Fruit fly (Drosophila melanogaster): ENCODE measurements around the gene CG5618.

Gene CG5618

DNA sequence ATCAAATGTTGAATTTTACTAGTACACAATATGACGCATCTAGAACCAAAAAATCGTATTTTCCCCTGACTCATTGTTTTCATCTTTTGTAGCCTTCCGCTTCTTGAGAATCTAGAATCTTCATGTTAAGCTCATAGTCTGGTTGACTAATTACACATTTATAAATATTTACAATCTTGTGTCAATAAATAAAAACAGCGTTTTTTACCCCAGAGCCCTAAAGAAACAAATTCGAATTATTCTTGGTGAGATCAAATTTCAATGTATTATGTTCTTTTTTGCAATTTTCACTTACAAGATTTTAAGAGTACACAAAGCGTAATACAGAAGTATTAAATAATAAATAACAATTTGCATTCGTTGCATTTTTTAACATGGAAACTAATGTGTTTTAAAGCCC is 42.8 kb downstream of the CG5618 start:
- TF ChIP-seq Sin3A (optimal IDR thresholded peaks at IDR 0.05), result no peak
- no peak for TF ChIP-seq ttk (optimal IDR thresholded peaks at IDR 0.05)
- TF ChIP-seq h (optimal IDR thresholded peaks at IDR 0.05), result no peak
- no peak for TF ChIP-seq Myc (optimal IDR thresholded peaks at IDR 0.05)
- no peak for TF ChIP-seq insv (optimal IDR thresholded peaks at IDR 0.05)
- no peak for TF ChIP-seq psq (optimal IDR thresholded peaks at IDR 0.05)

DNA sequence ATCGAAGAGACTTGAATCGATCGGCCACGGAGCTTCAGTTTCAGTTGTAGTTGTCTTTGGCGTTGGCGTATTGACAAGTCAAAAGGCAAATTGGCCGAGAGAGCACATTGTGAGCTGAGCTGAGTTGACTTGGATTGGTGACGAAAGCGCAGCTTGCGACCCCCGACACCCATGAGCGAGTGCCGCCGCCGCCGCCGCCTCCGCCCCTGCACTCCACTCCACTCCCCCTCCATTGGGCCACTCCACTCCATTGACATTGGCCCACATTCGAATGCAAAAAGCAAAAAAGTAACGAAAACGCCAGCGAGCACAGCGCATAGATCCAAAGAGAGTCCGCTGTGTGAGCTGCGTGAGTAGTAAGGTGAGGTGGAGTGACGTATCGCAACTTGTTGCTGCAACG is 44.5 kb downstream of the CG5618 start:
- no peak for TF ChIP-seq insv (optimal IDR thresholded peaks at IDR 0.05)

DNA sequence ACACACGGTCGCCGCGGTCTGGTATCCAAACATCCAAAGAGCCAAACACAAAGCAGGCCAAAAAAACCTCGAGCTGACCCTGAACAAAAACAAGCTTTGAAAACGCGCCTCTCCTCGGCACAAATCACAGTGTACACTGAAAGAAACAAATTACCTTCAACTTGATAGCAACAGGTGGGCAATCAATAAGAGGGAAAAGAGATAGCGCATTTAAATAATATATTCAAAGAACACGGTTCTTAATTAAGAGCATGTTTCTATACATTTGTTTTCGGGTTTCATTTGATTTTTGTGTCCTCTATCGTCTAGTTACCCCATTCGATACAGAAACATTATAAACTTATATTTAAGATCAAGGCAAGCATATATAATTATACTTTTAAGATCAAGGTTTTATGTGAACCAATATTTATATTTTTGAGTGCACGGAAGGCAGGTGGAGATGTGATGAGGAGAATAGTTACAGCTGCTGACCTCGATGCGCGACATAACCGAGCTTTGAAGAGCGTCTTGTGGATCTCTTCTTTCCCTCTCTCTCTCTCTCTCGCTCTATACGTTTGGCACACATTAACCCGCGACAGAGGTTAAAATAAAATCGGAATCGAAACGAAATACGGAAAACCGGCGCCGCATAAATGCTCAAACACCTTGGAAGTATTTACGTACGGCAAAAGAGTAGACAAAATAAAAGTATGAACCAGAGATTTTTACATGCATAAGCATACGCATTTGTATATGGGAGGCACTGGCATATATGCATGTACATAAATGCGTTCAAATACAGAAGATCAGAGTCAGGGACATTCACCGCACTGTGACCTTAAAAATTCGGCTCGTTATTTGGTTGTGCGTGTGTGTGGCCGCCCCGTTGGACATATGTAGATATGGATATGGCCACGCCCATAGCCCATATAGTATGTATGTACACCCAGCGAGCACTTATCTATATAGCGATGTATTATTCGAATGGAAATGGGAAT is 45.3 kb downstream of the CG5618 start:
- TF ChIP-seq ttk (optimal IDR thresholded peaks at IDR 0.05) (no peak), Sin3A (optimal IDR thresholded peaks at IDR 0.05) (no peak), insv (optimal IDR thresholded peaks at IDR 0.05) (no peak), Myc (optimal IDR thresholded peaks at IDR 0.05) (no peak), psq (optimal IDR thresholded peaks at IDR 0.05) (no peak), h (optimal IDR thresholded peaks at IDR 0.05) (no peak)

DNA sequence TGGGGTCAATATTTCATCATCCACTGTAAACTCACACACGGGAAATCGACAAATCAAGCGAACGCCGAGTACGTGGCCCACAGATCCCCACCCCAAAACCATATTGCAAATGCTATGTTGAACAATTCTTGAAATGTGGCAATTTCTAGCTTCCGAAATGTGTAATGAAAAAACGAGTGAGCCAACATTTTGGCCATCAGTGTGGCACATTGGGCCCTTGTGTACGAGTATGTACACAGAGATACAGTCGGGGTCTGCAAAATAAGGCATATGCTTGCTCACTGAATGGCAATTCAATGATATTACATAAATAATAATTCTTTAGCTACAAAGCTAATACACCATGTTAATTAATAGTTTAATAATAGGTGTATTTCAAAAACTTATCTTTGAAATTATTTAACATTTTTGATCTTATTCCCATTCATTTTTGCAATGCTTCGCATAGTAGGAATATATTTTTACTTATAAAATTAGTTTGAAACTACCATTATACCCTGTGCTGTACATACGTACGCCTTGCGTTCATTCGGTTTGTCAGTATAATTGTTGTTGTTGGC is 46.4 kb downstream of the CG5618 start:
- TF ChIP-seq Myc (optimal IDR thresholded peaks at IDR 0.05) (no peak), h (optimal IDR thresholded peaks at IDR 0.05) (no peak), insv (optimal IDR thresholded peaks at IDR 0.05) (no peak), psq (optimal IDR thresholded peaks at IDR 0.05) (no peak)

DNA sequence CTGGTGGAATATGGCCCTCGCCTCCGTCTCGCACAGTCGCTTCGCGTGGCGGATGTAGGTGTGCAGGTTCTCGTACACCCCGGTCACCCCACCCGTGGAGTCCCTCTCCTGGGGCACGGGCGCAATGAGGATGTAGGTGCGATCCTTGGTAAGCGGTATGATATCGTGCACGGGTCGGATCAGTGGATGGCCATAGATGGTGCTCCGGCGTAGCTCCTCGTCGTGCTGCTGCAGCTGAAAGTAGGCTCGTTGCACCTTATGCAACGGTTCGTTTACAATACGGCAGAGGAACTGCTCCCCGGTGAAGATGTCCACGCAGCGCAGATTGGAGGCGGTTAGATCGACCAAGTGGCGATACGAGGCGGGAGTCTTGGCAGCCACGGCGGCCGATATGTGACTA is 47.3 kb downstream of the CG5618 start:
- TF ChIP-seq psq (optimal IDR thresholded peaks at IDR 0.05), result no peak
- no peak for TF ChIP-seq h (optimal IDR thresholded peaks at IDR 0.05)
- peak; percentile 98 for TF ChIP-seq ttk (optimal IDR thresholded peaks at IDR 0.05)
- TF ChIP-seq Myc (optimal IDR thresholded peaks at IDR 0.05), result no peak

DNA sequence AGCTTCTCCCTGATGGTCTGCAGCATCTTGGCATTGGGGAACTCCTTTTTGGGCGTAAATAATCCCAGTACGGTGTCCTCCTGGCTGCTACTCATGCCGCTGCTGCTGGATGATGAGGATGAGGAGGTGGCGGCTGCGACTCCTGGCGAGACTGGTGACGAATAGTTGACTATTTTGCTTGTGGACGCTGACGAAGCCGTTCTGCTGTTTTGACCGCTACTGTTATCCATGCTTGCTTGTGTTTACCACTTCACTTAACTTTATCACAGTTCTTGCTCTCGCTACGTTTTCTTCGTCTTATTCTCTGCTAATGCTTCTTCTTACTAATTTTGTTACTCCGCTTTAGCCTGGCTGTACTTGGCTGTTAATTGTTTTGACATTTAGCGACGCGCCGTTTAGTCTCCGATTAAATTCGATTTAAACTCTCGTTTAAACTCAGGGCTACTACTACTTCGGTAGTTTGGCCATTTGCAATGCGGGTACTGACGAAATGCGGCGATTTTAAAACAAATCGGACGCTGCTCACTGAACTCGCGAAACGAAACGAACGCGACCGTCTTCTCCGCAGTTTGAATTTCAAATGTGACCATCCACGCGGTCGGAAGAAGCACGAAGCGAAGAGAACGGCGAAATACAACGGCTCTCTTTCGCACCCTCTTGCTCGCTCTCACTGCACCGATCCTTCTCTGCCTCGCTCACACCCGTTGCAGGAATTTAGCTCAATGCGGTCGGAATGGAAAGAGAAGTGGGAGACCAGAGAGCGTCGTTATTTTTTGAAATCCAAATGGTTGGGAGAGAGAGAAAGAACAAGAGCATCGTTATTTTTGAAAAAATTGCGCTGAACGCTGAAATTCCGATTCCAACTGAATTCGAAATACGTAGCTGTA is 48.0 kb downstream of the CG5618 start, which contains the start of gene trbl:
trbl (minus strand) TSS at position 584 of the 887 bp plus-strand sequence.
- TF ChIP-seq psq (optimal IDR thresholded peaks at IDR 0.05), result peak; percentile 89
- peak; percentile 92 for TF ChIP-seq insv (optimal IDR thresholded peaks at IDR 0.05)
- no peak for TF ChIP-seq Sin3A (optimal IDR thresholded peaks at IDR 0.05)

DNA sequence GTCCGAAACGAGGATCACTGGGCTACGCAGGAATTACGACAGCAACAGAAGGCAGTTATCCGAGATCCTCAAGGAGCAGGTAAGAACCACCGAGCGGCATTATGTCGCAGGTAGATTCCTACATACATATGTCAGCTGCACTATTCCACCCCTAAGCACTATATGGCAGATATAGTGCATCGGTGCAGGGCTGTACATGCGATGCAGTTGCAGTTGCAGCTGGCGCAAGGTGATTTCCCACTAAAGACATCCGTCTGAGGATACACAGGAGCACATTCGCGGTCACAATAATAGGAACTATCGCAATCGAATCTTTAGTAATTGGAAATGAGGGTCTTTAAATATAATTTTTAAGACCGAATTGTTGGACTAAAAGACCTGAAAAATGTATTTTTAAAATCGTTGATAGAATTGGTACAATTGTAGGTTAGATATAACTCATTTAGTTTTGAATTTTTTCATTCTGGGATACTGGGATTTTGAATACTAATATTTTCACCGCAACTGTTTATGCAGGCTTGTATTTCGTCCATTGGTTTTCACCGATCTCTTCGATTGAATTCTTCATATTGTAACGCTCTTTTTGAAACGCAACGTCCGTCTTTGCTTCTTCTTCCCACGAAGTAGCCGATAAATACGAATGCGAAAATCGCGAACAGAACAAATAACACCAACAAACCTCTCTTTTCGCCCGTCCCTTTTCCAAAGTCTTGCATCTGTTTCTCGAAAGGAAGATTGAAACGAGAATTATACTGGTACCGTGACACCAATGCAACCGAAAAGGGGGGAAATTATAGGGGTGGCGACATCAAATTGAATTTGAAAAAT is 49.6 kb downstream of the CG5618 start:
- TF ChIP-seq psq (optimal IDR thresholded peaks at IDR 0.05) (peak; percentile 83), ttk (optimal IDR thresholded peaks at IDR 0.05) (no peak)

DNA sequence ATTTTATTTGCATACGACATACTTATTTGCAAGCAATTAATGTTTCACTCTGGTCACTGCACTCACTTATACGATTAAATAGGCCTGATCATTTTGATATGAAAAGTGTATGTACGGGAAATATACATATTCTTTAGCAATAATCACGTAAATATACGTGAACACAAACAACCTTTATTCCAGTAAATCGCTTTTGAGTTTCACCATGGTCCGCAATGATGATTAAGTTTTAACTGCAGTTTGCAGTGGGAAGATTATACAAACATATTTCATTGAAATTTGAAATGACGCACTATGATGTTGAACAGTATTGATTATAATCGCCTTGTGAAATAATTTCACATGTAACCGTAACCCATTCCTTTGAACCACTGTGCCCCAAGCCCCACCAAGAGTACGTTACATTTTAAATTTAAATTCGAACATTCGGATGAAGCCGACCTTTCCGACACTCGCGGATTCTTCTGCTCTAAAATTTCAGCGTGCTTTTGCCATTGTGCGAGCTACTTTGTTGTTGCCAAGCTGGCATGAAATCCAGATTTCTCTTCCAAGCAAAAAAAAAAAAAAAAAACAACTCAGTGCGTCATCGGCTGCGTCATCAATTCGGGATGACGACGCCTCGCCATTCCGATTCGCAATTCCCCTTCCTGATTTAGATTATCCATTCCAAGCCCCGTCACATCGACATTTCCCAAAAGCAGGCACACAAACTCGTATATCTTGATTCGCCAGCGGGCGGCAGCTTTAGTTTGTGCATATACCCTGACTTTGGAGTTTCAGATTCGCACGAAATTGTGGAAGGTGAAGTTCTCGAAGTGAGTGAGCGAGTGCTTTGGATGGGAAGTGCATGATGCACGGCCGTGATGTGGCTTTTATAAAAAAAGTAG is 50.5 kb downstream of the CG5618 start:
- TF ChIP-seq psq (optimal IDR thresholded peaks at IDR 0.05) (peak; percentile 45), h (optimal IDR thresholded peaks at IDR 0.05) (no peak), ttk (optimal IDR thresholded peaks at IDR 0.05) (no peak)

DNA sequence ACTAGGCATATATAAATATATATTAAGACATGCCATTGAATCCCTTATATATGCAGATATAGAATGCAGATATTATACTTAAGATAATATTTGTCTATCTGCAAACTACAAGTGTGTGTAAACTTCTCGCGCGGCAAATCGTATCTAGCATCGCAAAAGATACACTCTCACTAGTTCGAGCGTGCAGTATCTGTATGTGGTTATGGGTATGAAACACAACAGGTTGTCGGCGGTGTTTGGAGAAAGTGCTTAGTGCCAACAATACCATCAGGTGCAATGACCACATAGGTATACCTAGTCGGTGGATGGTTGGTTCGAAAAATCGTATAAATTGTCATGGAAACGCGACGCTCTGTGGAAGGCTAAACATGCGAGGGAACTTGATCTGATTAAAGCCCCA is 51.3 kb downstream of the CG5618 start:
- TF ChIP-seq Myc (optimal IDR thresholded peaks at IDR 0.05), result no peak
- no peak for TF ChIP-seq ttk (optimal IDR thresholded peaks at IDR 0.05)
- TF ChIP-seq Sin3A (optimal IDR thresholded peaks at IDR 0.05), result no peak
- no peak for TF ChIP-seq insv (optimal IDR thresholded peaks at IDR 0.05)
- TF ChIP-seq h (optimal IDR thresholded peaks at IDR 0.05), result no peak
- TF ChIP-seq psq (optimal IDR thresholded peaks at IDR 0.05), result no peak

DNA sequence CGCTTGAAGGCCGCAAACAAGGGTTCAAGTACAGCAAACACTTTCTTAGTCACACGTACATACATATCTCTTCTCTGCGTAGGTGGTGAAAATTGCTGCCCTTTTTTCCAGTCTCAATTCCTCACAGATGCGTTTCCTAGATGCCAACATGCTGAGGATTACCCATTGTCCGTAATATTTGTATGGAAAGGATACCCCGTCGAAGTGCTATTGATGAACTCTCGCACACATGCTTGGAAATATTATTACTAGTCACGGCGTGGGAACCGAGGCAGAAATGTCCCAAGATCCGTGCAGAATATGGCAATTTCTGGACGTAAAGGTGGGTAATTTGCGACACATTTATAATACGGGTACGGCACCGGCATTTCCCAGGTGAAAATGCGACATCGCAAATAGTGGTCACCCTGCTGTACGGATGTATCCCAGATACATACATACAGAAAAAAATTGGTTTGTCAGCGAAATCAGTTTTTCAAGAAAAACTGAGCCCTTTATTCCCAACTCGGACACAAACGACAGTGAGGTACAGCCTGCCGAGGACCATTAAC is 52.2 kb downstream of the CG5618 start:
- TF ChIP-seq Sin3A (optimal IDR thresholded peaks at IDR 0.05) (no peak), psq (optimal IDR thresholded peaks at IDR 0.05) (no peak), h (optimal IDR thresholded peaks at IDR 0.05) (no peak), insv (optimal IDR thresholded peaks at IDR 0.05) (no peak), ttk (optimal IDR thresholded peaks at IDR 0.05) (no peak), Myc (optimal IDR thresholded peaks at IDR 0.05) (no peak)

Data from Kc167 (cell line).